Fruit fly (Drosophila melanogaster) whole organism, embryonic: Measurements from ENCODE around the gene 14-3-3epsilon.

ENCODE experiments used
- CG10267 ChIP-seq: fragments of 200-800 bp; sonication (Bioruptor generic); optimal IDR thresholded peaks from 2 replicates; lab custom pipeline; 2018; ENCODE audit warnings: missing biosample characterization, mild to moderate bottlenecking, missing genetic modification characterization, moderate library complexity
- CG10274 ChIP-seq: fragments of 200-800 bp; sonication (Bioruptor generic); optimal IDR thresholded peaks from 3 replicates; lab custom pipeline; 2017; ENCODE audit warnings: missing biosample characterization, mild to moderate bottlenecking, missing genetic modification characterization
- CG10366 ChIP-seq: fragments of 200-800 bp; sonication (Bioruptor generic); IDR thresholded peaks from 2 replicates; pipeline ENCODE4 v1.3.6; 2022; ENCODE audit warnings: missing biosample characterization, missing genetic modification characterization
- CG10462 ChIP-seq: fragments of 200-800 bp; sonication (Bioruptor generic); optimal IDR thresholded peaks from 2 replicates; lab custom pipeline; 2016; ENCODE audit warnings: missing biosample characterization, missing genetic modification characterization
- CG11398 ChIP-seq: fragments of 200-800 bp; sonication (Bioruptor generic); optimal IDR thresholded peaks from 2 replicates; lab custom pipeline; 2016; ENCODE audit warnings: missing biosample characterization, missing genetic modification characterization
- CG12071 ChIP-seq: fragments of 200-800 bp; sonication (Bioruptor generic); optimal IDR thresholded peaks from 3 replicates; lab custom pipeline; 2018; ENCODE audit warnings: missing biosample characterization, mild to moderate bottlenecking, missing genetic modification characterization
- CG14710 ChIP-seq: fragments of 200-800 bp; sonication (Bioruptor generic); optimal IDR thresholded peaks from 3 replicates; lab custom pipeline; 2019; ENCODE audit warnings: missing biosample characterization, mild to moderate bottlenecking, missing genetic modification characterization, moderate library complexity
- CG14965 ChIP-seq: fragments of 200-800 bp; sonication (Bioruptor generic); optimal IDR thresholded peaks from 2 replicates; lab custom pipeline; 2016; ENCODE audit warnings: missing biosample characterization, missing genetic modification characterization, borderline replicate concordance
- CG1603 ChIP-seq: fragments of 200-800 bp; sonication (Bioruptor generic); optimal IDR thresholded peaks from 2 replicates; lab custom pipeline; 2019; ENCODE audit warnings: missing biosample characterization, mild to moderate bottlenecking, missing genetic modification characterization, moderate library complexity
- CG16815 ChIP-seq: fragments of 200-800 bp; sonication (Bioruptor generic); optimal IDR thresholded peaks from 3 replicates; lab custom pipeline; 2017; ENCODE audit warnings: missing biosample characterization, mild to moderate bottlenecking, missing genetic modification characterization
- CG18476 ChIP-seq: fragments of 200-800 bp; sonication (Bioruptor generic); optimal IDR thresholded peaks from 2 replicates; lab custom pipeline; 2016; ENCODE audit warnings: missing biosample characterization, mild to moderate bottlenecking, missing genetic modification characterization
- CG18599 ChIP-seq: fragments of 200-800 bp; sonication (Bioruptor generic); optimal IDR thresholded peaks from 3 replicates; lab custom pipeline; 2017; ENCODE audit warnings: missing biosample characterization, missing genetic modification characterization, mild to moderate bottlenecking, moderate library complexity, missing genetic modification reagents
- CG18764 ChIP-seq: fragments of 200-800 bp; sonication (Bioruptor generic); optimal IDR thresholded peaks from 3 replicates; lab custom pipeline; 2016; ENCODE audit warnings: missing biosample characterization, missing genetic modification characterization
- CG2199 ChIP-seq: fragments of 200-800 bp; sonication (Bioruptor generic); IDR thresholded peaks from 3 replicates; pipeline ENCODE4 v1.3.6; 2022; ENCODE audit warnings: missing biosample characterization, missing genetic modification characterization
- CG3281 ChIP-seq: fragments of 200-800 bp; sonication (Bioruptor generic); optimal IDR thresholded peaks from 3 replicates; lab custom pipeline; 2017; ENCODE audit warnings: missing biosample characterization, mild to moderate bottlenecking, missing genetic modification characterization
- CG4328 ChIP-seq: fragments of 200-800 bp; sonication (Bioruptor generic); optimal IDR thresholded peaks from 3 replicates; lab custom pipeline; 2017; ENCODE audit warnings: missing biosample characterization, missing genetic modification reagents, missing genetic modification characterization
- CG6272 ChIP-seq: fragments of 200-800 bp; sonication (Bioruptor generic); IDR thresholded peaks from 2 replicates; pipeline ENCODE4 v1.3.6; 2022; ENCODE audit warnings: missing biosample characterization, missing genetic modification characterization
- CG6689 ChIP-seq: fragments of 200-800 bp; sonication (Bioruptor generic); IDR thresholded peaks from 2 replicates; pipeline ENCODE4 v1.3.6; 2022; ENCODE audit warnings: missing biosample characterization, missing genetic modification characterization
- CG8478 ChIP-seq: fragments of >200 bp; optimal IDR thresholded peaks from 2 replicates; lab custom pipeline; 2018
- CG9609 ChIP-seq: fragments of 200-800 bp; sonication (Bioruptor generic); optimal IDR thresholded peaks from 3 replicates; lab custom pipeline; 2016; ENCODE audit warnings: missing biosample characterization, missing genetic modification characterization
- CG9817 ChIP-seq: fragments of 200-800 bp; sonication (Bioruptor generic); optimal IDR thresholded peaks from 2 replicates; lab custom pipeline; 2018; ENCODE audit warnings: missing biosample characterization, mild to moderate bottlenecking, missing genetic modification characterization, moderate library complexity
- CrebB ChIP-seq: fragments of 200-800 bp; sonication (Bioruptor generic); optimal IDR thresholded peaks from 3 replicates; lab custom pipeline; 2018; ENCODE audit warnings: missing biosample characterization, mild to moderate bottlenecking, missing genetic modification characterization
- D19B ChIP-seq: fragments of 200-800 bp; sonication (Bioruptor generic); optimal IDR thresholded peaks from 2 replicates; lab custom pipeline; 2017; ENCODE audit warnings: missing biosample characterization, mild to moderate bottlenecking, missing genetic modification characterization
- Fer3 ChIP-seq: fragments of 200-800 bp; sonication (Bioruptor generic); optimal IDR thresholded peaks from 2 replicates; lab custom pipeline; 2018; ENCODE audit warnings: missing biosample characterization, mild to moderate bottlenecking, missing genetic modification characterization, moderate library complexity
- HLH3B ChIP-seq: fragments of 200-800 bp; sonication (Bioruptor generic); IDR thresholded peaks from 2 replicates; pipeline ENCODE4 v1.3.6; 2022; ENCODE audit warnings: missing biosample characterization, missing genetic modification characterization
- HLHmδ ChIP-seq: fragments of 200-800 bp; sonication (Bioruptor generic); optimal IDR thresholded peaks from 2 replicates; lab custom pipeline; 2018; ENCODE audit warnings: missing biosample characterization, mild to moderate bottlenecking, missing genetic modification characterization, moderate library complexity
- Hmx ChIP-seq: fragments of 200-800 bp; sonication (Bioruptor generic); optimal IDR thresholded peaks from 2 replicates; lab custom pipeline; 2016; ENCODE audit warnings: missing biosample characterization, missing genetic modification characterization
- MESR4 ChIP-seq: fragments of 200-800 bp; sonication (Bioruptor generic); optimal IDR thresholded peaks from 2 replicates; lab custom pipeline; 2018; ENCODE audit warnings: missing biosample characterization, mild to moderate bottlenecking, missing genetic modification characterization, moderate library complexity
- Meics ChIP-seq: fragments of 200-800 bp; sonication (Bioruptor generic); optimal IDR thresholded peaks from 2 replicates; lab custom pipeline; 2017; ENCODE audit warnings: missing biosample characterization, mild to moderate bottlenecking, missing genetic modification characterization
- Myb ChIP-seq: fragments of 200-800 bp; sonication (Bioruptor generic); optimal IDR thresholded peaks from 2 replicates; lab custom pipeline; 2016; ENCODE audit warnings: missing biosample characterization, missing genetic modification characterization
- Sox102F ChIP-seq: fragments of 200-800 bp; sonication (Bioruptor generic); optimal IDR thresholded peaks from 2 replicates; lab custom pipeline; 2018; ENCODE audit warnings: missing biosample characterization, mild to moderate bottlenecking, missing genetic modification characterization, moderate library complexity
- Usf ChIP-seq: fragments of 200-800 bp; sonication (Bioruptor generic); optimal IDR thresholded peaks from 2 replicates; lab custom pipeline; 2017; ENCODE audit warnings: missing genotype, missing biosample characterization, missing genetic modification characterization
- Xrp1 ChIP-seq: fragments of 200-800 bp; sonication (Bioruptor generic); IDR thresholded peaks from 2 replicates; pipeline ENCODE4 v1.3.6; 2022; ENCODE audit warnings: missing biosample characterization, missing genetic modification characterization
- cg ChIP-seq: fragments of 200-800 bp; sonication (Bioruptor generic); optimal IDR thresholded peaks from 3 replicates; lab custom pipeline; 2019; ENCODE audit warnings: missing biosample characterization, mild to moderate bottlenecking, missing genetic modification characterization, moderate library complexity
- chm ChIP-seq: fragments of 200-800 bp; sonication (Bioruptor generic); IDR thresholded peaks from 2 replicates; pipeline ENCODE4 v1.3.6; 2022; ENCODE audit warnings: missing biosample characterization, missing genetic modification characterization
- en ChIP-seq: fragments of 200-800 bp; sonication (Bioruptor generic); optimal IDR thresholded peaks from 2 replicates; lab custom pipeline; 2016; ENCODE audit warnings: missing biosample characterization, missing genetic modification characterization
- esg ChIP-seq: fragments of 200-800 bp; sonication (Bioruptor generic); conservative IDR thresholded peaks from 2 replicates; pipeline ENCODE4 v1.3.6; 2022; ENCODE audit warnings: missing biosample characterization, missing genetic modification characterization
- fd96Cb ChIP-seq: fragments of 200-800 bp; sonication (Bioruptor generic); optimal IDR thresholded peaks from 2 replicates; lab custom pipeline; 2018; ENCODE audit warnings: missing biosample characterization, mild to moderate bottlenecking, missing genetic modification characterization, moderate library complexity
- gsb ChIP-seq: fragments of 200-800 bp; sonication (Bioruptor generic); IDR thresholded peaks from 2 replicates; pipeline ENCODE4 v1.3.6; 2022; ENCODE audit warnings: missing biosample characterization, missing genetic modification characterization
- hth ChIP-seq: fragments of >200 bp; optimal IDR thresholded peaks from 2 replicates; lab custom pipeline; 2017; ENCODE audit warnings: inconsistent platforms
- lola ChIP-seq, 3 experiments: fragments of >200 bp in 2 of 3; fragments of 200-800 bp in 1 of 3; sonication (Bioruptor generic) in 1 of 3; optimal IDR thresholded peaks; 2 replicates each; lab custom pipeline; 2017 to 2019; ENCODE audit warnings: missing biosample characterization in 3 of 3, missing genetic modification characterization in 3 of 3, mild to moderate bottlenecking in 1 of 3, moderate library complexity in 1 of 3
- nmo ChIP-seq: fragments of 200-800 bp; sonication (Bioruptor generic); optimal IDR thresholded peaks from 2 replicates; lab custom pipeline; 2018; ENCODE audit warnings: missing biosample characterization, mild to moderate bottlenecking, missing genetic modification characterization, moderate library complexity
- sc ChIP-seq, 3 experiments: fragments of >200 bp in 2 of 3; fragments of 200-800 bp in 1 of 3; sonication (Bioruptor generic) in 1 of 3; optimal IDR thresholded peaks; 2 replicates in 2 of 3; 3 replicates in 1 of 3; lab custom pipeline; 2017; ENCODE audit warnings: mild to moderate bottlenecking in 1 of 3, missing biosample characterization in 1 of 3, missing genetic modification characterization in 1 of 3, missing genetic modification reagents in 1 of 3
- sd ChIP-seq: fragments of 200-800 bp; sonication (Bioruptor generic); optimal IDR thresholded peaks from 3 replicates; lab custom pipeline; 2018; ENCODE audit warnings: missing biosample characterization, mild to moderate bottlenecking, missing genetic modification characterization, moderate library complexity
- tin ChIP-seq: fragments of 200-800 bp; sonication (Bioruptor generic); optimal IDR thresholded peaks from 3 replicates; lab custom pipeline; 2016; ENCODE audit warnings: missing biosample characterization, missing genetic modification characterization
- tio ChIP-seq: fragments of 200-800 bp; sonication (Bioruptor generic); optimal IDR thresholded peaks from 2 replicates; lab custom pipeline; 2017; ENCODE audit warnings: missing biosample characterization, missing genetic modification characterization, inconsistent platforms
- twi ChIP-seq: fragments of 200-800 bp; optimal IDR thresholded peaks from 2 replicates; lab custom pipeline; 2019; ENCODE audit warnings: missing biosample characterization, mild to moderate bottlenecking, missing genetic modification characterization, moderate library complexity
- tx ChIP-seq: fragments of 200-800 bp; sonication (Bioruptor generic); optimal IDR thresholded peaks from 2 replicates; lab custom pipeline; 2016; ENCODE audit warnings: missing biosample characterization, missing genetic modification characterization
- vvl ChIP-seq: fragments of 200-800 bp; sonication (Bioruptor generic); IDR thresholded peaks from 2 replicates; pipeline ENCODE4 v1.3.6; 2022; ENCODE audit warnings: missing biosample characterization, missing genetic modification characterization

The 14-3-3epsilon gene

dm6 chr3R:18196991-18197801, 45.1 kb upstream of the 14-3-3epsilon start (continued):
- TF ChIP-seq nmo (GFP tag; lab: Kevin White, UChicago) (peak; percentile 76), D19B (GFP tag; lab: Kevin White, UChicago) (peak; percentile 37), hth (no peak), CG11398 (GFP tag; lab: Kevin White, UChicago) (no peak), CG2199 (GFP tag; lab: Robert Waterston, UW) (no peak), CG3281 (peak; percentile 57), lola (GFP tag; optimal IDR thresholded peaks at IDR 0.05; lab: Kevin White, UChicago) (peak in 1 of 3 experiments; percentile 75), cg (GFP tag; lab: Kevin White, UChicago) (peak; percentile 99), Fer3 (tag; lab: Kevin White, UChicago) (peak; percentile 35), twi (tag; lab: Kevin White, UChicago) (no peak), en (GFP tag; lab: Kevin White, UChicago) (no peak), CG6689 (GFP tag; lab: Robert Waterston, UW) (no peak), tio (GFP tag; lab: Kevin White, UChicago) (peak; percentile 79), CG16815 (GFP tag; lab: Kevin White, UChicago) (peak; percentile 66), CG4328 (GFP tag; lab: Kevin White, UChicago) (peak; percentile 37), Myb (GFP tag; lab: Kevin White, UChicago) (peak; percentile 29), CG18476 (GFP tag; lab: Kevin White, UChicago) (peak; percentile 35), vvl (no peak), Hmx (GFP tag; lab: Kevin White, UChicago) (peak; percentile 31), esg (no peak), CG9817 (tag; lab: Kevin White, UChicago) (peak; percentile 50), CG9609 (GFP tag; lab: Kevin White, UChicago) (peak; percentile 14), CG10366 (no peak), CG10462 (peak; percentile 4), CG18764 (GFP tag; lab: Kevin White, UChicago) (no peak), CrebB (tag; lab: Kevin White, UChicago) (peak; percentile 59), sd (tag; lab: Kevin White, UChicago) (peak; percentile 81), CG14965 (no peak), CG18599 (GFP tag; lab: Kevin White, UChicago) (peak; percentile 71), MESR4 (peak; percentile 40), Meics (GFP tag; lab: Kevin White, UChicago) (peak; percentile 80), HLHmδ (GFP tag; lab: Kevin White, UChicago) (peak; percentile 37), tx (peak; percentile 42), tin (GFP tag; lab: Kevin White, UChicago) (peak; percentile 52), CG8478 (lab: Kevin White, UChicago) (peak; percentile 29), gsb (no peak), Usf (GFP tag; lab: Kevin White, UChicago) (peak; percentile 45), Xrp1 (GFP tag; lab: Robert Waterston, UW) (no peak), CG1603 (tag; lab: Kevin White, UChicago) (peak; percentile 28), Sox102F (GFP tag; lab: Kevin White, UChicago) (peak; percentile 60), CG10274 (GFP tag; lab: Kevin White, UChicago) (peak; percentile 57), HLH3B (GFP tag; lab: Robert Waterston, UW) (no peak), CG10267 (tag; lab: Kevin White, UChicago) (peak; percentile 55), fd96Cb (tag; lab: Kevin White, UChicago) (peak; percentile 44), chm (no peak), CG6272 (GFP tag; lab: Robert Waterston, UW) (peak; percentile 9; the same call in 1 of the 2 replicates), sc (optimal IDR thresholded peaks at IDR 0.05; lab: Kevin White, UChicago) (no peak), sc (GFP tag; optimal IDR thresholded peaks at IDR 0.05; lab: Kevin White, UChicago) (peak; percentile 6), CG14710 (tag; lab: Kevin White, UChicago) (peak; percentile 50), CG12071 (GFP tag; lab: Kevin White, UChicago) (no peak)
